Worm (Caenorhabditis elegans) whole organism, L1 larva: ENCODE measurements around the gene ifta-2.

Source experiments
- C04F5.9 ChIP-seq: sonication (generic microtip); optimal IDR thresholded peaks from 2 replicates; lab custom pipeline; 2016; ENCODE audit warnings: missing genetic modification characterization, missing compliant biosample characterization
- F16B12.6 ChIP-seq: fragments of 150-350 bp; optimal IDR thresholded peaks from 2 replicates; lab custom pipeline; 2014; ENCODE audit warnings: missing biosample characterization, missing genetic modification characterization
- Y116A8C.19 ChIP-seq: sonication (generic microtip); optimal IDR thresholded peaks from 2 replicates; lab custom pipeline; 2016; ENCODE audit warnings: missing compliant biosample characterization, missing genetic modification characterization, borderline replicate concordance
- aha-1 ChIP-seq: fragments of 150-350 bp; optimal IDR thresholded peaks from 2 replicates; lab custom pipeline; 2014; ENCODE audit warnings: missing biosample characterization, missing genetic modification characterization
- aly-2 ChIP-seq: fragments of 150-350 bp; optimal IDR thresholded peaks from 2 replicates; lab custom pipeline; 2014; ENCODE audit warnings: missing biosample characterization, missing genetic modification characterization
- ama-1 ChIP-seq: fragments of 150-350 bp; optimal IDR thresholded peaks from 2 replicates; lab custom pipeline; 2014
- blmp-1 ChIP-seq: fragments of 150-350 bp; optimal IDR thresholded peaks from 2 replicates; lab custom pipeline; 2014; ENCODE audit warnings: missing biosample characterization, missing genetic modification characterization
- ceh-63 ChIP-seq: fragments of 200-800 bp; sonication (Bioruptor generic); optimal IDR thresholded peaks from 2 replicates; lab custom pipeline; 2018; ENCODE audit warnings: mild to moderate bottlenecking, missing genetic modification characterization, missing compliant biosample characterization
- ceh-82 ChIP-seq, 3 experiments: fragments of 150-350 bp in 1 of 3; sonication (generic microtip) in 2 of 3; optimal IDR thresholded peaks; 2 replicates each; lab custom pipeline; 2014 to 2017; ENCODE audit warnings: missing biosample characterization in 3 of 3, missing genetic modification characterization in 3 of 3
- ces-1 ChIP-seq: fragments of 150-350 bp; optimal IDR thresholded peaks from 2 replicates; lab custom pipeline; 2014; ENCODE audit warnings: missing biosample characterization, missing genetic modification reagents, missing genetic modification characterization
- dsc-1 ChIP-seq: sonication (generic microtip); optimal IDR thresholded peaks from 2 replicates; lab custom pipeline; 2016; ENCODE audit warnings: mild to moderate bottlenecking, missing genetic modification characterization, missing compliant biosample characterization
- efl-1 ChIP-seq, 4 experiments: fragments of 150-350 bp; optimal IDR thresholded peaks in 3 of 4; peaks in 1 of 4; 1 replicate in 1 of 4; 2 replicates in 3 of 4; lab custom pipeline; 2014; ENCODE audit warnings: missing biosample characterization in 2 of 4, missing genetic modification characterization in 2 of 4, missing genetic modification reagents in 2 of 4
- egl-27 ChIP-seq, 2 experiments: fragments of 150-350 bp in 1 of 2; sonication (generic microtip); optimal IDR thresholded peaks; 3 replicates each; lab custom pipeline; 2017 to 2018; ENCODE audit warnings: missing biosample characterization in 2 of 2, missing genetic modification characterization in 2 of 2, missing genetic modification reagents in 2 of 2
- elt-2 ChIP-seq: sonication (generic microtip); optimal IDR thresholded peaks from 2 replicates; lab custom pipeline; 2016; ENCODE audit warnings: missing genetic modification characterization, mild to moderate bottlenecking, inconsistent platforms, missing compliant biosample characterization, missing genetic modification reagents
- ets-5 ChIP-seq: fragments of 200-800 bp; sonication (Bioruptor generic); IDR thresholded peaks from 2 replicates; pipeline ENCODE4 v1.3.6; 2022; ENCODE audit warnings: missing genetic modification characterization, missing compliant biosample characterization
- fkh-8 ChIP-seq: sonication (generic microtip); optimal IDR thresholded peaks from 2 replicates; lab custom pipeline; 2016; ENCODE audit warnings: mild to moderate bottlenecking, missing genetic modification characterization, missing compliant biosample characterization
- fos-1 ChIP-seq: fragments of 150-350 bp; optimal IDR thresholded peaks from 2 replicates; lab custom pipeline; 2014; ENCODE audit warnings: missing biosample characterization, missing genetic modification characterization
- hpl-2 ChIP-seq: fragments of 150-350 bp; optimal IDR thresholded peaks from 2 replicates; lab custom pipeline; 2014; ENCODE audit warnings: missing biosample characterization, missing genetic modification reagents, missing genetic modification characterization
- irx-1 ChIP-seq: sonication (generic microtip); optimal IDR thresholded peaks from 2 replicates; lab custom pipeline; 2016; ENCODE audit warnings: missing genetic modification characterization, missing compliant biosample characterization
- jun-1 ChIP-seq: fragments of 150-350 bp; optimal IDR thresholded peaks from 2 replicates; lab custom pipeline; 2014; ENCODE audit warnings: missing biosample characterization, missing genetic modification reagents, missing genetic modification characterization
- lin-14 ChIP-seq: fragments of 200-800 bp; sonication (Bioruptor generic); optimal IDR thresholded peaks from 2 replicates; lab custom pipeline; 2018; ENCODE audit warnings: mild to moderate bottlenecking, missing genetic modification characterization, moderate library complexity, missing compliant biosample characterization
- lin-15B ChIP-seq: fragments of 150-350 bp; sonication (generic microtip); optimal IDR thresholded peaks from 3 replicates; lab custom pipeline; 2014; ENCODE audit warnings: missing biosample characterization, missing genetic modification characterization
- lin-35 ChIP-seq, 2 experiments: fragments of 150-350 bp; optimal IDR thresholded peaks; 2 replicates each; lab custom pipeline; 2014; ENCODE audit warnings: missing biosample characterization in 2 of 2, missing genetic modification characterization in 2 of 2, missing genetic modification reagents in 2 of 2
- lin-39 ChIP-seq: fragments of 150-350 bp; optimal IDR thresholded peaks from 2 replicates; lab custom pipeline; 2014; ENCODE audit warnings: missing biosample characterization, missing genetic modification reagents, missing genetic modification characterization
- lir-3 ChIP-seq: sonication (generic microtip); optimal IDR thresholded peaks from 2 replicates; lab custom pipeline; 2016; ENCODE audit warnings: mild to moderate bottlenecking, missing genetic modification characterization, moderate library complexity, missing compliant biosample characterization; ENCODE audit not compliant: poor library complexity
- lsy-2 ChIP-seq, 2 experiments: fragments of 150-350 bp; optimal IDR thresholded peaks; 2 replicates each; lab custom pipeline; 2014; ENCODE audit warnings: missing biosample characterization in 2 of 2, missing genetic modification characterization in 2 of 2
- mdl-1 ChIP-seq, 2 experiments: fragments of 150-350 bp; optimal IDR thresholded peaks; 2 replicates each; lab custom pipeline; 2014 to 2017; ENCODE audit warnings: missing biosample characterization in 2 of 2, missing genetic modification characterization in 2 of 2, inconsistent platforms in 1 of 2
- mef-2 ChIP-seq: fragments of 150-350 bp; optimal IDR thresholded peaks from 2 replicates; lab custom pipeline; 2014; ENCODE audit warnings: missing biosample characterization, missing genetic modification characterization
- mep-1 ChIP-seq: fragments of 150-350 bp; optimal IDR thresholded peaks from 2 replicates; lab custom pipeline; 2014; ENCODE audit warnings: missing biosample characterization, missing genetic modification characterization
- nhr-11 ChIP-seq: fragments of 150-350 bp; optimal IDR thresholded peaks from 2 replicates; lab custom pipeline; 2014; ENCODE audit warnings: missing biosample characterization, missing genetic modification characterization
- nhr-12 ChIP-seq: sonication (generic microtip); optimal IDR thresholded peaks from 2 replicates; lab custom pipeline; 2017; ENCODE audit warnings: missing biosample characterization, missing genetic modification characterization
- nhr-84 ChIP-seq: sonication (generic microtip); optimal IDR thresholded peaks from 2 replicates; lab custom pipeline; 2017; ENCODE audit warnings: missing biosample characterization, missing genetic modification characterization
- nhr-85 ChIP-seq: sonication (generic microtip); peaks from one replicate; lab custom pipeline; 2016; ENCODE audit warnings: missing genetic modification characterization, inconsistent platforms, missing compliant biosample characterization
- nhr-90 ChIP-seq: sonication (generic microtip); optimal IDR thresholded peaks from 2 replicates; lab custom pipeline; 2016; ENCODE audit warnings: mild to moderate bottlenecking, missing genetic modification characterization, missing compliant biosample characterization; ENCODE audit not compliant: poor library complexity
- pax-3 ChIP-seq: fragments of 200-800 bp; sonication (Bioruptor generic); optimal IDR thresholded peaks from 2 replicates; lab custom pipeline; 2018; ENCODE audit warnings: mild to moderate bottlenecking, missing genetic modification characterization, moderate library complexity, missing compliant biosample characterization
- rnt-1 ChIP-seq: sonication (generic microtip); optimal IDR thresholded peaks from 2 replicates; lab custom pipeline; 2016; ENCODE audit warnings: mild to moderate bottlenecking, missing genetic modification characterization, moderate library complexity, missing compliant biosample characterization
- skn-1 ChIP-seq: fragments of 150-350 bp; optimal IDR thresholded peaks from 2 replicates; lab custom pipeline; 2014; ENCODE audit warnings: missing biosample characterization, missing genetic modification characterization
- snu-23 ChIP-seq: sonication (generic microtip); optimal IDR thresholded peaks from 2 replicates; lab custom pipeline; 2016; ENCODE audit warnings: missing genetic modification characterization, missing compliant biosample characterization
- sox-4 ChIP-seq: sonication (generic microtip); optimal IDR thresholded peaks from 2 replicates; lab custom pipeline; 2016; ENCODE audit warnings: missing genetic modification characterization, missing compliant biosample characterization
- swsn-7 ChIP-seq: sonication (generic microtip); optimal IDR thresholded peaks from 2 replicates; lab custom pipeline; 2016; ENCODE audit warnings: missing genetic modification characterization, missing compliant biosample characterization
- unc-30 ChIP-seq: sonication (generic microtip); optimal IDR thresholded peaks from 2 replicates; lab custom pipeline; 2017; ENCODE audit warnings: missing biosample characterization, missing genetic modification characterization
- xbp-1 ChIP-seq: sonication (generic microtip); optimal IDR thresholded peaks from 2 replicates; lab custom pipeline; 2016; ENCODE audit warnings: missing genetic modification characterization, missing compliant biosample characterization
- ztf-11 ChIP-seq, 2 experiments: sonication (generic microtip); optimal IDR thresholded peaks; 2 replicates each; lab custom pipeline; 2016 to 2017; ENCODE audit warnings: missing genetic modification characterization in 2 of 2, missing biosample characterization in 1 of 2, missing compliant biosample characterization in 1 of 2

ifta-2 gene

DNA sequence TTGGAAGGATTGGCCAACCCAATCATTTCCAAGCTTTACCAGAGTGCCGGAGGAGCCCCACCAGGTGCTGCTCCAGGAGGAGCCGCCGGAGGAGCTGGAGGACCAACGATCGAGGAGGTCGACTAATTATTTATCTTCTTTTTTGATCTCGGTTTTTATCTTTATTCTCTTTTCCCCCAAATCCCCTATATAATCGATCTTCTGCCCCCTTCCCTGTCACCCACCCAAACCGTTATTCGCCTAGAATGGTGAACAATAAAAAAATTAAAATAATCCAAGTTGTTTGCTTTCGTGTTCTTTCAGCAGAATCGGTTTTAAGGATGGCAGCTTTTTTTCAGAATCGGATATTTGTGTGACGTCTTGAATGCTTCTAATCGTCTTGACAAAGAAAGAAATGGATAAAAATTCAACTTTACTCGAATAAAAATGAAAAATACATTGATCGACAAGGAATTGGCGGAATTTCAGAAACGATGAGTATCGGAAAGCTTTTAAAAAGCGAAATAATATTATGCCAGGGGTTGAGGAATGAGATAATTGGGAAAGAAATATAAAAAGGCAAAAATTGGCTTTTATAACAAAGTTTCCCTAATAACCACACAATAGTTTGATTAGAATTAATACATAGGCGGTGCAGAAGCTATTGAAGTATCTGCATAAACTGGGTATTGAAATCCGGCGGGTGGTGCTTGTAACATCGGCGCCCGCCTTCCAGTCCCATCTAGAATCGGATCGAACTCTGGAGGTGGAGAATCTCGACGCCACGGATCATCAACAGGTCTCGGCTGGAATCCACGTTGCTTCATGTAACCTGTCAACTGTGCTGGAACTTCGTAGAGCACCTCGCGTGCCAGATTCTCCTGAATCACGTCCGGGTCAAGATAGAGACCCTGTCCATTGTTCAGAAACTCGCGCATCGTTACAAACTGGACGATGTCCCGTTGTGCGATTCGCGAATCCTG is 20.5 kb downstream of the ifta-2 start (continued):
- TF ChIP-seq ceh-63 (GFP tag; lab: Kevin White, UChicago) (peak; percentile 25), aha-1 (tag; lab: Kevin White, UChicago) (peak; percentile 29), swsn-7 (tag; lab: Kevin White, UChicago) (peak; percentile 72), elt-2 (tag; lab: Kevin White, UChicago) (peak; percentile 59), ces-1 (no peak), mep-1 (tag; lab: Kevin White, UChicago) (peak; percentile 91), egl-27 (tag; optimal IDR thresholded peaks at IDR 0.05; lab: Kevin White, UChicago) (no peak), mef-2 (tag; lab: Kevin White, UChicago) (no peak), ets-5 (no peak), irx-1 (tag; lab: Kevin White, UChicago) (no peak), C04F5.9 (no peak), pax-3 (tag; lab: Kevin White, UChicago) (no peak), ceh-82 (tag; optimal IDR thresholded peaks at IDR 0.05; lab: Kevin White, UChicago) (no peak)

ce11 chrIV:17280441-17280939 is 21.3 kb downstream of the ifta-2 start:
- no peak for TF ChIP-seq lin-15B (tag; lab: Kevin White, UChicago)
- TF ChIP-seq mdl-1 (tag; optimal IDR thresholded peaks at IDR 0.05; lab: Kevin White, UChicago), result no peak
- TF ChIP-seq blmp-1 (tag; lab: Kevin White, UChicago), result no peak
- TF ChIP-seq Y116A8C.19 (tag; lab: Kevin White, UChicago), result no peak
- TF ChIP-seq xbp-1 (tag; lab: Kevin White, UChicago), result no peak
- no peak for TF ChIP-seq fos-1 (tag; lab: Kevin White, UChicago)
- TF ChIP-seq elt-2 (tag; lab: Kevin White, UChicago), result no peak
- no peak for TF ChIP-seq nhr-90
- TF ChIP-seq fkh-8 (tag; lab: Kevin White, UChicago), result peak; percentile 9
- TF ChIP-seq lir-3 (tag; lab: Kevin White, UChicago), result no peak
- TF ChIP-seq dsc-1, result no peak
- TF ChIP-seq lin-35 (GFP tag; optimal IDR thresholded peaks at IDR 0.05; lab: Kevin White, UChicago), result peak in 1 of 2 experiments; percentile 0
- peak; percentile 16 for TF ChIP-seq rnt-1 (tag; lab: Kevin White, UChicago)
- no peak for TF ChIP-seq efl-1 (optimal IDR thresholded peaks at IDR 0.05; lab: Kevin White, UChicago)
- TF ChIP-seq efl-1 (GFP tag; optimal IDR thresholded peaks at IDR 0.05 in 1 of 2; lab: Kevin White, UChicago), result peak in 1 of 2 experiments; percentile 66
- no peak for TF ChIP-seq ztf-11 (tag; optimal IDR thresholded peaks at IDR 0.05; lab: Kevin White, UChicago)
- no peak for TF ChIP-seq hpl-2
- TF ChIP-seq lin-14 (GFP tag; lab: Kevin White, UChicago), result no peak
- no peak for TF ChIP-seq mep-1 (tag; lab: Kevin White, UChicago)
- TF ChIP-seq lsy-2 (tag; optimal IDR thresholded peaks at IDR 0.05; lab: Kevin White, UChicago), result peak in 1 of 2 experiments; percentile 11
- peak; percentile 86 for TF ChIP-seq nhr-85 (tag; lab: Kevin White, UChicago)
- no peak for TF ChIP-seq F16B12.6 (tag; lab: Kevin White, UChicago)

ce11 chrIV:17279592-17280440 is 22.0 kb downstream of the ifta-2 start:
- TF ChIP-seq mef-2 (tag; lab: Kevin White, UChicago), result no peak
- TF ChIP-seq ama-1 (lab: Kevin White, UChicago), result peak; percentile 68
- TF ChIP-seq lin-39 (tag; lab: Kevin White, UChicago), result no peak
- TF ChIP-seq mdl-1 (tag; optimal IDR thresholded peaks at IDR 0.05; lab: Kevin White, UChicago), result no peak
- no peak for TF ChIP-seq ceh-82 (tag; optimal IDR thresholded peaks at IDR 0.05; lab: Kevin White, UChicago)
- TF ChIP-seq unc-30 (tag; lab: Kevin White, UChicago), result no peak
- TF ChIP-seq skn-1, result peak; percentile 35
- peak; percentile 1 for TF ChIP-seq fkh-8 (tag; lab: Kevin White, UChicago)
- TF ChIP-seq aly-2, result peak; percentile 47
- TF ChIP-seq nhr-84, result no peak
- TF ChIP-seq lin-15B (tag; lab: Kevin White, UChicago), result no peak
- TF ChIP-seq nhr-85 (tag; lab: Kevin White, UChicago), result peak; percentile 38
- no peak for TF ChIP-seq nhr-12 (tag; lab: Kevin White, UChicago)
- peak; percentile 17 for TF ChIP-seq mep-1 (tag; lab: Kevin White, UChicago)
- no peak for TF ChIP-seq sox-4
- no peak for TF ChIP-seq efl-1 (optimal IDR thresholded peaks at IDR 0.05; lab: Kevin White, UChicago)
- TF ChIP-seq efl-1 (GFP tag; optimal IDR thresholded peaks at IDR 0.05 in 1 of 2; lab: Kevin White, UChicago), result peak in 1 of 2 experiments; percentile 73
- no peak for TF ChIP-seq nhr-11 (tag; lab: Kevin White, UChicago)
- no peak for TF ChIP-seq jun-1 (tag; lab: Kevin White, UChicago)
- TF ChIP-seq snu-23 (GFP tag; lab: Kevin White, UChicago), result no peak
- no peak for TF ChIP-seq dsc-1
- TF ChIP-seq, all 84 proteins: peak for 7
